Fruit fly (Drosophila melanogaster): ENCODE measurements around the gene CG3277.

Gene CG3277

dm6 chr2L:3303893-3304292 is at the start of gene CG3277:
Gene CG3277, plus strand, starts transcription at chr2L:3304100.
- TF ChIP-seq vri (GFP tag; optimal IDR thresholded peaks at IDR 0.05) (peak; percentile 53), Eip93F (GFP tag; optimal IDR thresholded peaks at IDR 0.05) (peak; percentile 1), Smox (GFP tag; optimal IDR thresholded peaks at IDR 0.05) (no peak)

DNA sequence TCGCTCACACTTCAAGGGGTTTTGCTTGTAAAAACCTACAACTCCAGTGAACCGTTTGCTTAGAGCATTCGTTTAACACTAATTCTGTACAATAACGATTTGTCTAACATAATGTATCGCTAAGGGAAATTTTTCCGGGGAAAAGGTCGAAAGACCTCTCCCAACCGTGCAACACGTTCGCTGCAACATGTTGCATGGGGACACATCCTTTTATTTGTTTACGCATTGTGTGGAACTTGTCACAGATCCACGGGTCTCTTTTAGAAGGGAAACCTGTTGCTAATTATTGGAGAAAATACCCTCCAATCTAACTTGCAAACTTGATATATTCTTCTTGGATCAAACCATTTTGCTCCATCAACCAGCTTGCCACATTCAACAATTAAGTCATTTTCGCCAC is 38.3 kb upstream of the CG3277 start:
- TF ChIP-seq CG4318 (GFP tag; optimal IDR thresholded peaks at IDR 0.05) (no peak), CG11294 (GFP tag; IDR thresholded peaks at IDR 0.05) (no peak), ss (GFP tag; optimal IDR thresholded peaks at IDR 0.05) (no peak), Sox14 (GFP tag; optimal IDR thresholded peaks at IDR 0.05) (no peak), CG3032 (tag; optimal IDR thresholded peaks at IDR 0.05) (no peak), svp (GFP tag) (no peak), fd59A (GFP tag; optimal IDR thresholded peaks at IDR 0.05) (no peak), CG6163 (GFP tag; IDR thresholded peaks at IDR 0.05) (no peak)

dm6 chr2L:3269137-3269536 is 34.8 kb upstream of the CG3277 start, which contains the start of gene CG3347:
Gene CG3347, plus strand, starts transcription at chr2L:3269437.
- no peak for TF ChIP-seq pdm3 (GFP tag; optimal IDR thresholded peaks at IDR 0.05)
- TF ChIP-seq CG6808 (GFP tag; optimal IDR thresholded peaks at IDR 0.05), result no peak
- TF ChIP-seq cyc (GFP tag; optimal IDR thresholded peaks at IDR 0.05), result no peak

DNA sequence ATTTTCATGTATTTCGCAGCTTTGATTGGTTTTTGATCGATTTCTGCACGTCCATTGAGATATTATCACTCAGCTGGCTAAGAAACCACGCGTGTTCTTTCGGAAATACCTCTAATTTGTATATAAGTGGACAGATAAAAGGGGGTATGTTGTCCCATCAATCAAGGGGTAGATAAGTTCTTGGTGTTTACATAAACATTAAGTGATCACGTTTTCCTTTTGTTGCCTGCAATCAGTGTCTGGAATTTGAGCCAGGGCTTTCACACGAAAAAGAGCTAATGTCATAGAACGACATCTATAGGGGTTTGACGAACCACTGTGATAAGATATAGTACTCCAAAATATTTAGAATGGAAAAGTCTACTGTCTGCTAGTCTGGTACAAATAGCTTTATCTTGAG is 25.1 kb upstream of the CG3277 start:
- no peak for TF ChIP-seq Hr38 (GFP tag; optimal IDR thresholded peaks at IDR 0.05)
- no peak for TF ChIP-seq CG3032 (tag; optimal IDR thresholded peaks at IDR 0.05)
- no peak for TF ChIP-seq pdm3 (GFP tag; optimal IDR thresholded peaks at IDR 0.05)

dm6 chr2L:3280484-3280993 is 23.4 kb upstream of the CG3277 start, which contains the start of gene OtopLb:
Gene OtopLb, minus strand, starts transcription at chr2L:3280534.
- TF ChIP-seq CG10631 (GFP tag; optimal IDR thresholded peaks at IDR 0.05), result peak; percentile 20
- peak; percentile 36; the same call in 1 of the 3 replicates for TF ChIP-seq eg (GFP tag; IDR thresholded peaks at IDR 0.05)
- peak; percentile 16 for TF ChIP-seq CG10669 (GFP tag; optimal IDR thresholded peaks at IDR 0.05)
- 0 out of 3 replicates have a peak, but pooled peaks have one; percentile 38 for TF ChIP-seq CG6163 (GFP tag; IDR thresholded peaks at IDR 0.05)
- no peak for TF ChIP-seq dsx (GFP tag; optimal IDR thresholded peaks at IDR 0.05; ENCODE audit: poor library complexity, severe bottlenecking)
- TF ChIP-seq cyc (GFP tag; optimal IDR thresholded peaks at IDR 0.05), result no peak
- TF ChIP-seq fkh (GFP tag; optimal IDR thresholded peaks at IDR 0.05), result peak; percentile 84

dm6 chr2L:3293718-3294340 is 10.1 kb upstream of the CG3277 start:
- TF ChIP-seq Eip75B (GFP tag; optimal IDR thresholded peaks at IDR 0.05) (no peak), CG8319 (GFP tag; optimal IDR thresholded peaks at IDR 0.05) (no peak), svp (GFP tag) (peak; percentile 74)

DNA sequence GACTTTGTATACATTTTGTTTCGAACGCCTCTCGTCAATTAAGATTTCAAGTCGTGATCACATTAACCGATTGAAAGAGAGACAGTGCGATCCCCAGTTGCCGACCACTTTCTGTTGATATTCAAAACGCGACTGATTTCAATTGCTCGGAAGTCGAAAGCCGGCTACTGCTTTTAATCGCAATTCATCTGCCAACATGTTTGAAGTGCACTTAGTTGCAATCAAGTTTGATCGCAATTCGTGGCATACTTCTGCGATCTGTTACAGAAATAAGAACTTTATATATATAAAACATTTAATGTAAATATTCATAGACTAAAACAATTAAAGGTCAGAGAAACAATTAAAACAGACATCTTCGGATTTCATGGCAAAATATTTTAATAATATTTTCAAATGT is 9.3 kb upstream of the CG3277 start, which contains the start of gene CG9664:
CG9664 (minus strand) TSS at position 135 of the 400 bp plus-strand sequence.
- peak; percentile 33 for TF ChIP-seq svp (GFP tag)
- peak; percentile 49 for TF ChIP-seq Eip93F (GFP tag; optimal IDR thresholded peaks at IDR 0.05)
- no peak for TF ChIP-seq vri (GFP tag; optimal IDR thresholded peaks at IDR 0.05)
- TF ChIP-seq Eip78C (GFP tag), result peak; percentile 48

DNA sequence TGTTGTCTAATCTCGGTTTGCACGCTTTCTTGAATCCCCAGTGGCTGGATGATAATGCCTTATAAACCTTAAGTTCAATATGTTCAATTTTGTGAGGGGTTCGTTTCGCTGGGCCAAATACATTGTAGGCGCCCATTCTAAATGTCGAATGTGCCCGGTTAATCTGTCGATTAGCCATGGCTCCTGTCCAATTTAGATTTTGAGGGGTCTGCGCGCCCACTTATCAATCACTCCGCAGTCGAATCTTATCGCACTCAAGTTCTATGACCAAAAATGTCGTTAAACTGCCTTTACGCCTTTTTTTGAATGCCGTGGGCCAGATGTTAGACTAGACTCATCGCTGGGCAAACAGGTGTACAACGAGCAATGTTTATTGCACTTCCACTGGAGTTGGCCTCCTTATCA is 5.8 kb upstream of the CG3277 start:
- TF ChIP-seq Sox102F (GFP tag; optimal IDR thresholded peaks at IDR 0.05) (no peak), svp (GFP tag) (peak; percentile 59), CG4318 (GFP tag; optimal IDR thresholded peaks at IDR 0.05) (no peak), vri (GFP tag; optimal IDR thresholded peaks at IDR 0.05) (peak; percentile 59), CG11902 (GFP tag; optimal IDR thresholded peaks at IDR 0.05) (no peak), eg (GFP tag; IDR thresholded peaks at IDR 0.05) (no peak), CG6163 (GFP tag; IDR thresholded peaks at IDR 0.05) (no peak), CG11294 (GFP tag; IDR thresholded peaks at IDR 0.05) (no peak), lz (GFP tag; optimal IDR thresholded peaks at IDR 0.05) (no peak)
